Worm (Caenorhabditis elegans) whole organism, L4 larva: Measurements from ENCODE around the gene nlp-41.

ENCODE experiments used
- F26F4.8 ChIP-seq: fragments of 200-800 bp; sonication (Bioruptor generic); conservative IDR thresholded peaks from 2 replicates; pipeline ENCODE4 v1.3.6; 2022; ENCODE audit warnings: missing genetic modification characterization, missing compliant biosample characterization
- F44E2.7 ChIP-seq: fragments of 200-800 bp; sonication (Bioruptor generic); IDR thresholded peaks from 2 replicates; pipeline ENCODE4 v2.1.2; 2022; ENCODE audit warnings: missing genetic modification characterization, missing compliant biosample characterization
- T26A8.4 ChIP-seq: fragments of 200-800 bp; sonication (Bioruptor generic); IDR thresholded peaks from 2 replicates; pipeline ENCODE4 v1.3.6; 2022; ENCODE audit warnings: missing genetic modification characterization, missing compliant biosample characterization
- Y105C5A.15 ChIP-seq: fragments of 200-800 bp; sonication (Bioruptor generic); IDR thresholded peaks from 2 replicates; pipeline ENCODE4 v1.3.6; 2022; ENCODE audit warnings: missing genetic modification characterization, missing compliant biosample characterization
- Y5F2A.4 ChIP-seq: fragments of 200-800 bp; sonication (Bioruptor generic); optimal IDR thresholded peaks from 2 replicates; lab custom pipeline; 2018; ENCODE audit warnings: mild to moderate bottlenecking, missing genetic modification characterization, missing compliant biosample characterization
- ZK546.5 ChIP-seq, 2 experiments: sonication (generic microtip); optimal IDR thresholded peaks; 2 replicates each; lab custom pipeline; 2017; ENCODE audit warnings: missing biosample characterization in 2 of 2, missing genetic modification characterization in 2 of 2
- ceh-20 ChIP-seq: fragments of 200-800 bp; sonication (Bioruptor generic); IDR thresholded peaks from 2 replicates; pipeline ENCODE4 v1.3.6; 2022; ENCODE audit warnings: missing genetic modification reagents, missing genetic modification characterization, missing compliant biosample characterization
- ceh-28 ChIP-seq: fragments of 150-350 bp; optimal IDR thresholded peaks from 2 replicates; lab custom pipeline; 2014; ENCODE audit warnings: missing biosample characterization, missing genetic modification reagents, missing genetic modification characterization
- ceh-44 ChIP-seq: fragments of 200-800 bp; sonication (Bioruptor generic); IDR thresholded peaks from 2 replicates; pipeline ENCODE4 v1.3.6; 2022; ENCODE audit warnings: missing genetic modification reagents, missing genetic modification characterization, missing compliant biosample characterization
- ceh-62 ChIP-seq: sonication (generic microtip); optimal IDR thresholded peaks from 2 replicates; lab custom pipeline; 2017; ENCODE audit warnings: missing biosample characterization, missing genetic modification characterization
- ceh-82 ChIP-seq: sonication (generic microtip); optimal IDR thresholded peaks from 2 replicates; lab custom pipeline; 2017; ENCODE audit warnings: missing biosample characterization, missing genetic modification characterization
- ces-1 ChIP-seq: fragments of 150-350 bp; sonication (generic microtip); optimal IDR thresholded peaks from 4 replicates; lab custom pipeline; 2014; ENCODE audit warnings: missing biosample characterization, missing genetic modification reagents, missing genetic modification characterization
- ctbp-1 ChIP-seq: fragments of 200-800 bp; sonication (Bioruptor generic); IDR thresholded peaks from 2 replicates; pipeline ENCODE4 v1.3.6; 2022; ENCODE audit warnings: missing genetic modification reagents, missing genetic modification characterization, missing compliant biosample characterization
- daf-12 ChIP-seq: fragments of 150-350 bp; optimal IDR thresholded peaks from 2 replicates; lab custom pipeline; 2014; ENCODE audit warnings: missing biosample characterization, missing genetic modification reagents, missing genetic modification characterization
- dmd-6 ChIP-seq: fragments of 200-800 bp; sonication (Bioruptor generic); IDR thresholded peaks from 2 replicates; pipeline ENCODE4 v1.3.6; 2022; ENCODE audit warnings: missing genetic modification reagents, missing genetic modification characterization, missing compliant biosample characterization
- dpl-1 ChIP-seq: fragments of 150-350 bp; optimal IDR thresholded peaks from 2 replicates; lab custom pipeline; 2014; ENCODE audit warnings: missing biosample characterization, missing genetic modification reagents, missing genetic modification characterization
- duxl-1 ChIP-seq: sonication (generic microtip); optimal IDR thresholded peaks from 2 replicates; lab custom pipeline; 2016; ENCODE audit warnings: mild to moderate bottlenecking, missing genetic modification characterization, moderate library complexity, missing compliant biosample characterization; ENCODE audit not compliant: poor library complexity
- egl-27 ChIP-seq: sonication (generic microtip); optimal IDR thresholded peaks from 3 replicates; lab custom pipeline; 2017; ENCODE audit warnings: missing biosample characterization, missing genetic modification reagents, missing genetic modification characterization
- egl-43 ChIP-seq: fragments of 200-800 bp; sonication (Bioruptor generic); IDR thresholded peaks from 2 replicates; pipeline ENCODE4 v1.3.6; 2022; ENCODE audit warnings: missing genetic modification reagents, missing genetic modification characterization, missing compliant biosample characterization
- fkh-10 ChIP-seq: fragments of 150-350 bp; optimal IDR thresholded peaks from 2 replicates; lab custom pipeline; 2014; ENCODE audit warnings: missing biosample characterization, missing genetic modification reagents, missing genetic modification characterization
- fos-1 ChIP-seq: fragments of 150-350 bp; optimal IDR thresholded peaks from 2 replicates; lab custom pipeline; 2014; ENCODE audit warnings: missing biosample characterization, missing genetic modification characterization
- gei-8 ChIP-seq: fragments of 200-800 bp; sonication (Bioruptor generic); optimal IDR thresholded peaks from 2 replicates; lab custom pipeline; 2018; ENCODE audit warnings: mild to moderate bottlenecking, missing genetic modification characterization, missing compliant biosample characterization
- hlh-30 ChIP-seq: sonication (generic microtip); optimal IDR thresholded peaks from 2 replicates; lab custom pipeline; 2017; ENCODE audit warnings: antibody characterized with exemption, mild to moderate bottlenecking, missing genetic modification characterization, missing compliant biosample characterization; ENCODE audit not compliant: insufficient read depth
- jun-1 ChIP-seq: fragments of 150-350 bp; optimal IDR thresholded peaks from 2 replicates; lab custom pipeline; 2014; ENCODE audit warnings: missing biosample characterization, missing genetic modification reagents, missing genetic modification characterization
- lin-13 ChIP-seq: fragments of 150-350 bp; optimal IDR thresholded peaks from 2 replicates; lab custom pipeline; 2014; ENCODE audit warnings: missing biosample characterization, missing genetic modification reagents, missing genetic modification characterization
- lin-15B ChIP-seq: fragments of 150-350 bp; sonication (generic microtip); optimal IDR thresholded peaks from 3 replicates; lab custom pipeline; 2014; ENCODE audit warnings: missing biosample characterization, missing genetic modification characterization
- lin-39 ChIP-seq: fragments of 150-350 bp; optimal IDR thresholded peaks from 2 replicates; lab custom pipeline; 2014; ENCODE audit warnings: missing biosample characterization, missing genetic modification reagents, missing genetic modification characterization
- lir-3 ChIP-seq: sonication (generic microtip); optimal IDR thresholded peaks from 2 replicates; lab custom pipeline; 2016; ENCODE audit warnings: mild to moderate bottlenecking, missing genetic modification characterization, missing compliant biosample characterization
- madf-9 ChIP-seq: fragments of 200-800 bp; sonication (Bioruptor generic); conservative IDR thresholded peaks from 2 replicates; pipeline ENCODE4 v1.3.6; 2022; ENCODE audit warnings: missing genetic modification reagents, missing genetic modification characterization, missing compliant biosample characterization
- mep-1 ChIP-seq: fragments of 150-350 bp; sonication (generic microtip); optimal IDR thresholded peaks from 3 replicates; lab custom pipeline; 2014; ENCODE audit warnings: missing biosample characterization, missing genetic modification characterization
- nhr-10 ChIP-seq: fragments of 150-350 bp; optimal IDR thresholded peaks from 2 replicates; lab custom pipeline; 2014; ENCODE audit warnings: missing biosample characterization, missing genetic modification characterization
- nhr-102 ChIP-seq: sonication (generic microtip); optimal IDR thresholded peaks from 2 replicates; lab custom pipeline; 2016; ENCODE audit warnings: mild to moderate bottlenecking, missing genetic modification characterization, moderate library complexity, missing compliant biosample characterization
- nhr-11 ChIP-seq: fragments of 150-350 bp; optimal IDR thresholded peaks from 2 replicates; lab custom pipeline; 2014; ENCODE audit warnings: missing biosample characterization, missing genetic modification characterization
- nhr-111 ChIP-seq: fragments of 200-800 bp; sonication (Bioruptor generic); optimal IDR thresholded peaks from 2 replicates; lab custom pipeline; 2018; ENCODE audit warnings: mild to moderate bottlenecking, missing genetic modification characterization, missing compliant biosample characterization
- nhr-28 ChIP-seq: fragments of 150-350 bp; optimal IDR thresholded peaks from 2 replicates; lab custom pipeline; 2014; ENCODE audit warnings: missing biosample characterization, missing genetic modification characterization
- nhr-41 ChIP-seq: fragments of 200-800 bp; sonication (Bioruptor generic); IDR thresholded peaks from 2 replicates; pipeline ENCODE4 v1.3.6; 2022; ENCODE audit warnings: missing genetic modification reagents, missing genetic modification characterization, missing compliant biosample characterization
- nhr-6 ChIP-seq: fragments of 150-350 bp; optimal IDR thresholded peaks from 2 replicates; lab custom pipeline; 2014; ENCODE audit warnings: missing biosample characterization, missing genetic modification characterization
- nhr-76 ChIP-seq: fragments of 150-350 bp; optimal IDR thresholded peaks from 2 replicates; lab custom pipeline; 2014; ENCODE audit warnings: missing biosample characterization, missing genetic modification characterization
- pha-4 ChIP-seq, 2 experiments: fragments of 150-350 bp in 1 of 2; fragments of 200-800 bp in 1 of 2; sonication (Bioruptor generic) in 1 of 2; IDR thresholded peaks in 1 of 2; optimal IDR thresholded peaks in 1 of 2; 2 replicates each; pipeline versions ENCODE4 v1.3.6 to Lab custom; 2014 to 2022; ENCODE audit warnings: missing genetic modification characterization in 2 of 2, missing genetic modification reagents in 2 of 2, missing biosample characterization in 1 of 2, missing compliant biosample characterization in 1 of 2
- php-3 ChIP-seq: fragments of 200-800 bp; sonication (Bioruptor generic); IDR thresholded peaks from 2 replicates; pipeline ENCODE4 v1.3.6; 2022; ENCODE audit warnings: missing genetic modification reagents, missing genetic modification characterization, missing compliant biosample characterization
- set-16 ChIP-seq: fragments of 200-800 bp; sonication (Bioruptor generic); IDR thresholded peaks from 2 replicates; pipeline ENCODE4 v1.3.6; 2022; ENCODE audit warnings: missing genetic modification reagents, missing genetic modification characterization, missing compliant biosample characterization
- skn-1 ChIP-seq: fragments of 150-350 bp; optimal IDR thresholded peaks from 2 replicates; lab custom pipeline; 2014; ENCODE audit warnings: missing biosample characterization, missing genetic modification characterization
- snpc-4 ChIP-seq: fragments of 150-350 bp; optimal IDR thresholded peaks from 2 replicates; lab custom pipeline; 2014; ENCODE audit warnings: missing biosample characterization, missing genetic modification characterization
- tra-1 ChIP-seq: fragments of 200-800 bp; sonication (Bioruptor generic); IDR thresholded peaks from 2 replicates; pipeline ENCODE4 v1.3.6; 2022; ENCODE audit warnings: missing genetic modification reagents, missing genetic modification characterization, missing compliant biosample characterization
- unc-130 ChIP-seq: sonication (generic microtip); optimal IDR thresholded peaks from 2 replicates; lab custom pipeline; 2016; ENCODE audit warnings: missing genetic modification reagents, missing genetic modification characterization, missing compliant biosample characterization
- unc-62 ChIP-seq, 3 experiments: fragments of 150-350 bp in 1 of 3; sonication (generic microtip); optimal IDR thresholded peaks in 2 of 3; peaks in 1 of 3; 1 replicate in 1 of 3; 2 replicates in 2 of 3; lab custom pipeline; 2014 to 2017; ENCODE audit warnings: missing biosample characterization in 3 of 3, missing genetic modification characterization in 3 of 3, missing genetic modification reagents in 3 of 3, missing genotype in 1 of 3
- zag-1 ChIP-seq: fragments of 150-350 bp; optimal IDR thresholded peaks from 2 replicates; lab custom pipeline; 2014; ENCODE audit warnings: missing biosample characterization, missing genetic modification characterization
- zfp-3 ChIP-seq: fragments of 200-800 bp; sonication (Bioruptor generic); conservative IDR thresholded peaks from 2 replicates; pipeline ENCODE4 v1.3.6; 2022; ENCODE audit warnings: missing genetic modification reagents, missing genetic modification characterization, missing compliant biosample characterization
- zip-11 ChIP-seq: fragments of 200-800 bp; sonication (Bioruptor generic); IDR thresholded peaks from 2 replicates; pipeline ENCODE4 v1.3.6; 2022; ENCODE audit warnings: missing genetic modification characterization, missing compliant biosample characterization
- zip-2 ChIP-seq: fragments of 150-350 bp; optimal IDR thresholded peaks from 2 replicates; lab custom pipeline; 2014; ENCODE audit warnings: missing biosample characterization, missing genetic modification characterization
- ztf-11 ChIP-seq: fragments of 150-350 bp; optimal IDR thresholded peaks from 2 replicates; lab custom pipeline; 2014; ENCODE audit warnings: missing biosample characterization, missing genetic modification characterization

Gene nlp-41

ce11 chrII:14528233-14528802, 22.4 kb upstream of the nlp-41 start, which contains the start of the genes F57C2.5 and spat-1 (continued):
- peak; percentile 26 for TF ChIP-seq hlh-30
- no peak for TF ChIP-seq lir-3 (tag; lab: Kevin White, UChicago)
- no peak for TF ChIP-seq ceh-62 (tag; lab: Kevin White, UChicago)
- TF ChIP-seq pha-4 (GFP tag; IDR thresholded peaks at IDR 0.05; lab: Robert Waterston, UW), result peak; percentile 10; the same call in 1 of the 2 replicates
- peak; percentile 49 for TF ChIP-seq pha-4 (tag; optimal IDR thresholded peaks at IDR 0.05; lab: Kevin White, UChicago)
- peak; percentile 59; the same call in 1 of the 2 replicates for TF ChIP-seq ceh-44 (GFP tag; lab: Robert Waterston, UW)
- no peak for TF ChIP-seq duxl-1
- TF ChIP-seq nhr-41 (GFP tag; lab: Robert Waterston, UW), result no peak
- TF ChIP-seq madf-9 (GFP tag; lab: Robert Waterston, UW), result no peak
- peak; percentile 48 for TF ChIP-seq nhr-28 (tag; lab: Kevin White, UChicago)
- TF ChIP-seq ceh-28 (tag; lab: Kevin White, UChicago), result no peak
- no peak for TF ChIP-seq skn-1
- no peak; the same call in 1 of the 2 replicates for TF ChIP-seq dmd-6 (GFP tag; lab: Robert Waterston, UW)
- no peak for TF ChIP-seq fos-1
- no peak for TF ChIP-seq tra-1 (GFP tag; lab: Robert Waterston, UW)
- TF ChIP-seq zip-2 (tag; lab: Kevin White, UChicago), result no peak
- no peak for TF ChIP-seq nhr-76
- no peak for TF ChIP-seq daf-12 (tag; lab: Kevin White, UChicago)
- no peak for TF ChIP-seq zag-1
- peak; percentile 29 for TF ChIP-seq nhr-6 (tag; lab: Kevin White, UChicago)
- TF ChIP-seq snpc-4 (tag; lab: Kevin White, UChicago), result no peak
- no peak for TF ChIP-seq fkh-10 (GFP tag; lab: Kevin White, UChicago)
- peak; percentile 88 for TF ChIP-seq unc-130 (GFP tag; lab: Kevin White, UChicago)
- TF ChIP-seq set-16 (GFP tag; lab: Robert Waterston, UW), result no peak
- no peak for TF ChIP-seq nhr-102
- peak; percentile 75 for TF ChIP-seq mep-1 (tag; lab: Kevin White, UChicago)
- TF ChIP-seq gei-8 (GFP tag; lab: Kevin White, UChicago), result no peak
- TF ChIP-seq ces-1 (GFP tag; lab: Kevin White, UChicago), result no peak
- TF ChIP-seq F44E2.7 (GFP tag; lab: Robert Waterston, UW), result no peak
- TF ChIP-seq egl-27 (tag; lab: Kevin White, UChicago), result no peak
- TF ChIP-seq T26A8.4, result no peak
- no peak for TF ChIP-seq lin-13 (GFP tag; lab: Kevin White, UChicago)
- peak; percentile 45 for TF ChIP-seq nhr-11
- no peak for TF ChIP-seq jun-1 (tag; lab: Kevin White, UChicago)
- peak in 1 of 2 experiments; percentile 73 for TF ChIP-seq unc-62 (GFP tag; optimal IDR thresholded peaks at IDR 0.05 in 1 of 2; lab: Kevin White, UChicago)
- no peak for TF ChIP-seq unc-62 (tag; optimal IDR thresholded peaks at IDR 0.05; lab: Kevin White, UChicago)
- no peak for TF ChIP-seq nhr-111
- 0 out of 2 replicates have a peak, but pooled peaks have one; percentile 16 for TF ChIP-seq ceh-20 (GFP tag; lab: Robert Waterston, UW)
- TF ChIP-seq ZK546.5 (tag; optimal IDR thresholded peaks at IDR 0.05; lab: Kevin White, UChicago), result no peak
- no peak for TF ChIP-seq ceh-82 (tag; lab: Kevin White, UChicago)
- TF ChIP-seq F26F4.8 (GFP tag; lab: Robert Waterston, UW), result no peak
- no peak for TF ChIP-seq nhr-10 (tag; lab: Kevin White, UChicago)
- no peak for TF ChIP-seq egl-43 (GFP tag; lab: Robert Waterston, UW)
- TF ChIP-seq dpl-1 (GFP tag; lab: Kevin White, UChicago), result peak; percentile 61
- TF ChIP-seq Y5F2A.4 (GFP tag; lab: Kevin White, UChicago), result no peak
- TF ChIP-seq zip-11 (GFP tag; lab: Robert Waterston, UW), result no peak
- no peak for TF ChIP-seq lin-15B (tag; lab: Kevin White, UChicago)
- TF ChIP-seq ztf-11 (tag; lab: Kevin White, UChicago), result no peak
- TF ChIP-seq zfp-3 (GFP tag; lab: Robert Waterston, UW), result no peak
- no peak for TF ChIP-seq php-3 (GFP tag; lab: Robert Waterston, UW)
- TF ChIP-seq ctbp-1 (GFP tag; lab: Robert Waterston, UW), result no peak
- no peak for TF ChIP-seq Y105C5A.15 (GFP tag; lab: Robert Waterston, UW)
- no peak for TF ChIP-seq lin-39
